Worm (Caenorhabditis elegans) whole organism, early embryonic: Measurements from ENCODE around the gene npp-15.

Experiments used
- B0310.2 ChIP-seq: sonication (generic microtip); optimal IDR thresholded peaks from 2 replicates; lab custom pipeline; 2016; ENCODE audit warnings: mild to moderate bottlenecking, missing genetic modification characterization, missing compliant biosample characterization
- aly-1 ChIP-seq: sonication (generic microtip); optimal IDR thresholded peaks from 2 replicates; lab custom pipeline; 2016; ENCODE audit warnings: missing genetic modification characterization, missing compliant biosample characterization
- ama-1 ChIP-seq: fragments of 150-350 bp; optimal IDR thresholded peaks from 2 replicates; lab custom pipeline; 2014
- ceh-36 ChIP-seq: sonication (generic microtip); optimal IDR thresholded peaks from 2 replicates; lab custom pipeline; 2016; ENCODE audit warnings: missing genetic modification characterization, inconsistent platforms, missing compliant biosample characterization
- flt-1 ChIP-seq: fragments of 200-800 bp; sonication (Bioruptor generic); IDR thresholded peaks from 2 replicates; pipeline ENCODE4 v1.3.6; 2022; ENCODE audit warnings: missing genetic modification characterization, missing compliant biosample characterization
- hmbx-1 ChIP-seq: sonication (generic microtip); optimal IDR thresholded peaks from 2 replicates; lab custom pipeline; 2016; ENCODE audit warnings: mild to moderate bottlenecking, missing genetic modification characterization, missing compliant biosample characterization
- pes-1 ChIP-seq: fragments of 200-800 bp; sonication (Bioruptor generic); IDR thresholded peaks from 2 replicates; pipeline ENCODE4 v1.3.6; 2022; ENCODE audit warnings: missing genetic modification reagents, missing genetic modification characterization, missing compliant biosample characterization
- sea-1 ChIP-seq: fragments of 200-800 bp; sonication (Bioruptor generic); conservative IDR thresholded peaks from 2 replicates; pipeline ENCODE4 v1.3.6; 2022; ENCODE audit warnings: missing genetic modification characterization, missing compliant biosample characterization
- tbx-11 ChIP-seq: fragments of 200-800 bp; sonication (Bioruptor generic); IDR thresholded peaks from 2 replicates; pipeline ENCODE4 v1.3.6; 2022; ENCODE audit warnings: missing genetic modification characterization, missing compliant biosample characterization
- tbx-37 ChIP-seq: fragments of 200-800 bp; sonication (Bioruptor generic); conservative IDR thresholded peaks from 2 replicates; pipeline ENCODE4 v1.3.6; 2022; ENCODE audit warnings: missing genetic modification reagents, missing genetic modification characterization, missing compliant biosample characterization
- tra-4 ChIP-seq: sonication (generic microtip); optimal IDR thresholded peaks from 2 replicates; lab custom pipeline; 2017; ENCODE audit warnings: missing genetic modification characterization, missing compliant biosample characterization

DNA sequence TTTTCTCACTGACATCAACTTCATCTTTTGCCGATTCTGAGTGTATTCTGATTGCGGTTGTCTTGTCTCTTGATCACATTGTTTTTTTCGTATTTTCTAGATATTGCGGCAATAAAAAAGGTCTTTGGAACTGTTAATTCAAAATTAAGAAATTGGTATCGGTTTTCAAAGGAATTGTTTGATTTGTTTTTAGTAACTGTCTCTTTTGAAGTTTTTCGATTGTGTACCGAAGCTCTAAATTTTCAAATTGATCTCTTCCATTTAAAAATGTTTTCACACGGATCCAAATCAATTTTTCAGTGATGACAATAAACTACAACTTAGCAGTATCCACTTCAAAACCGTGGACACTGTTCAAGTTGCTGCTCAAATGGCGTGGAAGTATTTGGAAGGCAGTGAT, 28.1 kb upstream of the npp-15 start, which contains the start of gene best-24:
- TF ChIP-seq tra-4 (tag; lab: Kevin White, UChicago) (no peak), tbx-37 (GFP tag; lab: Robert Waterston, UW) (no peak), flt-1 (GFP tag; lab: Robert Waterston, UW) (no peak), ama-1 (no peak), pes-1 (no peak), B0310.2 (tag; lab: Kevin White, UChicago) (no peak), aly-1 (no peak), sea-1 (GFP tag; lab: Robert Waterston, UW) (no peak), hmbx-1 (no peak), ceh-36 (tag; lab: Kevin White, UChicago) (no peak), tbx-11 (GFP tag; lab: Robert Waterston, UW) (no peak)
